Worm (Caenorhabditis elegans) whole organism, L4 larva: ENCODE results near the gene C11G6.2.
A peak's percentile ranks its signal among the peaks of the same experiment; 100 is the strongest.

Experiments used
- Y48G9A.11 ChIP-seq: fragments of 200-800 bp; sonication (Bioruptor generic); IDR thresholded peaks from 2 replicates; pipeline ENCODE4 v1.3.6; 2022; ENCODE audit warnings: missing genetic modification reagents, missing genetic modification characterization, missing compliant biosample characterization
- Y75B8A.6 ChIP-seq: fragments of 200-800 bp; sonication (Bioruptor generic); IDR thresholded peaks from 2 replicates; pipeline ENCODE4 v1.3.6; 2022; ENCODE audit warnings: missing genetic modification reagents, missing genetic modification characterization, missing compliant biosample characterization
- aha-1 ChIP-seq: fragments of 150-350 bp; peaks from one replicate; lab custom pipeline; 2014; ENCODE audit warnings: missing biosample characterization, missing genetic modification characterization
- attf-4 ChIP-seq: sonication (generic microtip); optimal IDR thresholded peaks from 3 replicates; lab custom pipeline; 2017; ENCODE audit warnings: missing biosample characterization, missing genetic modification characterization
- ceh-20 ChIP-seq: fragments of 200-800 bp; sonication (Bioruptor generic); IDR thresholded peaks from 2 replicates; pipeline ENCODE4 v1.3.6; 2022; ENCODE audit warnings: missing genetic modification reagents, missing genetic modification characterization, missing compliant biosample characterization
- ceh-32 ChIP-seq: sonication (generic microtip); optimal IDR thresholded peaks from 2 replicates; lab custom pipeline; 2016; ENCODE audit warnings: mild to moderate bottlenecking, missing genetic modification characterization, missing compliant biosample characterization; ENCODE audit not compliant: poor library complexity
- daf-16 ChIP-seq, 3 experiments: sonication (generic microtip); optimal IDR thresholded peaks; 2 replicates each; lab custom pipeline; 2016 to 2017; ENCODE audit warnings: missing genetic modification characterization in 3 of 3, missing genetic modification reagents in 3 of 3, mild to moderate bottlenecking in 2 of 3, missing compliant biosample characterization in 2 of 3, missing biosample characterization in 1 of 3, moderate library complexity in 1 of 3
- dmd-6 ChIP-seq: fragments of 200-800 bp; sonication (Bioruptor generic); IDR thresholded peaks from 2 replicates; pipeline ENCODE4 v1.3.6; 2022; ENCODE audit warnings: missing genetic modification reagents, missing genetic modification characterization, missing compliant biosample characterization
- dpl-1 ChIP-seq: fragments of 150-350 bp; optimal IDR thresholded peaks from 2 replicates; lab custom pipeline; 2014; ENCODE audit warnings: missing biosample characterization, missing genetic modification reagents, missing genetic modification characterization
- dve-1 ChIP-seq: sonication (generic microtip); optimal IDR thresholded peaks from 2 replicates; lab custom pipeline; 2017; ENCODE audit warnings: antibody characterized with exemption, mild to moderate bottlenecking, missing genetic modification characterization, missing compliant biosample characterization; ENCODE audit not compliant: insufficient read depth
- egl-27 ChIP-seq: sonication (generic microtip); optimal IDR thresholded peaks from 3 replicates; lab custom pipeline; 2017; ENCODE audit warnings: missing biosample characterization, missing genetic modification reagents, missing genetic modification characterization
- hlh-11 ChIP-seq: fragments of 200-800 bp; sonication (Bioruptor generic); optimal IDR thresholded peaks from 2 replicates; lab custom pipeline; 2018; ENCODE audit warnings: mild to moderate bottlenecking, missing genetic modification characterization, missing compliant biosample characterization
- hlh-30 ChIP-seq: sonication (generic microtip); optimal IDR thresholded peaks from 2 replicates; lab custom pipeline; 2017; ENCODE audit warnings: antibody characterized with exemption, mild to moderate bottlenecking, missing genetic modification characterization, missing compliant biosample characterization; ENCODE audit not compliant: insufficient read depth
- hmg-1.1 ChIP-seq: fragments of 200-800 bp; sonication (Bioruptor generic); IDR thresholded peaks from 2 replicates; pipeline ENCODE4 v1.3.6; 2022; ENCODE audit warnings: missing genetic modification reagents, missing genetic modification characterization, missing compliant biosample characterization
- lsy-2 ChIP-seq, 2 experiments: fragments of 150-350 bp in 1 of 2; sonication (generic microtip) in 1 of 2; optimal IDR thresholded peaks; 2 replicates each; lab custom pipeline; 2014 to 2017; ENCODE audit warnings: missing biosample characterization in 2 of 2, missing genetic modification characterization in 2 of 2
- mdl-1 ChIP-seq, 2 experiments: fragments of 150-350 bp in 1 of 2; sonication (generic microtip) in 1 of 2; optimal IDR thresholded peaks; 2 replicates each; lab custom pipeline; 2014 to 2017; ENCODE audit warnings: missing biosample characterization in 2 of 2, missing genetic modification characterization in 2 of 2
- mes-2 ChIP-seq: sonication (generic microtip); optimal IDR thresholded peaks from 2 replicates; lab custom pipeline; 2016; ENCODE audit warnings: missing genotype, mild to moderate bottlenecking, missing genetic modification characterization, missing compliant biosample characterization; ENCODE audit not compliant: poor library complexity, severe bottlenecking
- mxl-3 ChIP-seq: fragments of 200-800 bp; sonication (Bioruptor generic); optimal IDR thresholded peaks from 2 replicates; lab custom pipeline; 2018; ENCODE audit warnings: mild to moderate bottlenecking, missing genetic modification characterization, missing compliant biosample characterization
- nhr-11 ChIP-seq: fragments of 150-350 bp; optimal IDR thresholded peaks from 2 replicates; lab custom pipeline; 2014; ENCODE audit warnings: missing biosample characterization, missing genetic modification characterization
- nhr-111 ChIP-seq: fragments of 200-800 bp; sonication (Bioruptor generic); optimal IDR thresholded peaks from 2 replicates; lab custom pipeline; 2018; ENCODE audit warnings: mild to moderate bottlenecking, missing genetic modification characterization, missing compliant biosample characterization
- nhr-237 ChIP-seq: sonication (generic microtip); optimal IDR thresholded peaks from 2 replicates; lab custom pipeline; 2017; ENCODE audit warnings: missing biosample characterization, missing genetic modification characterization
- nhr-25 ChIP-seq: sonication (generic microtip); optimal IDR thresholded peaks from 2 replicates; lab custom pipeline; 2017; ENCODE audit warnings: missing genetic modification characterization, mild to moderate bottlenecking, missing compliant biosample characterization, antibody characterized with exemption, moderate library complexity, borderline replicate concordance; ENCODE audit not compliant: insufficient read depth
- nhr-28 ChIP-seq: fragments of 150-350 bp; optimal IDR thresholded peaks from 2 replicates; lab custom pipeline; 2014; ENCODE audit warnings: missing biosample characterization, missing genetic modification characterization
- nhr-41 ChIP-seq: fragments of 200-800 bp; sonication (Bioruptor generic); IDR thresholded peaks from 2 replicates; pipeline ENCODE4 v1.3.6; 2022; ENCODE audit warnings: missing genetic modification reagents, missing genetic modification characterization, missing compliant biosample characterization
- nhr-48 ChIP-seq: sonication (generic microtip); optimal IDR thresholded peaks from 2 replicates; lab custom pipeline; 2016; ENCODE audit warnings: mild to moderate bottlenecking, missing genetic modification characterization, missing compliant biosample characterization
- sdz-12 ChIP-seq: fragments of 200-800 bp; sonication (Bioruptor generic); optimal IDR thresholded peaks from 2 replicates; lab custom pipeline; 2018; ENCODE audit warnings: mild to moderate bottlenecking, missing genetic modification characterization, missing compliant biosample characterization
- snpc-4 ChIP-seq: fragments of 150-350 bp; optimal IDR thresholded peaks from 2 replicates; lab custom pipeline; 2014; ENCODE audit warnings: missing biosample characterization, missing genetic modification characterization
- tra-1 ChIP-seq: fragments of 200-800 bp; sonication (Bioruptor generic); IDR thresholded peaks from 2 replicates; pipeline ENCODE4 v1.3.6; 2022; ENCODE audit warnings: missing genetic modification reagents, missing genetic modification characterization, missing compliant biosample characterization
- unc-130 ChIP-seq: sonication (generic microtip); optimal IDR thresholded peaks from 2 replicates; lab custom pipeline; 2016; ENCODE audit warnings: missing genetic modification reagents, missing genetic modification characterization, missing compliant biosample characterization
- unc-62 ChIP-seq, 3 experiments: fragments of 150-350 bp in 1 of 3; sonication (generic microtip); optimal IDR thresholded peaks in 2 of 3; peaks in 1 of 3; 1 replicate in 1 of 3; 2 replicates in 2 of 3; lab custom pipeline; 2014 to 2017; ENCODE audit warnings: missing biosample characterization in 3 of 3, missing genetic modification characterization in 3 of 3, missing genetic modification reagents in 3 of 3, missing genotype in 1 of 3

C11G6.2 gene

DNA sequence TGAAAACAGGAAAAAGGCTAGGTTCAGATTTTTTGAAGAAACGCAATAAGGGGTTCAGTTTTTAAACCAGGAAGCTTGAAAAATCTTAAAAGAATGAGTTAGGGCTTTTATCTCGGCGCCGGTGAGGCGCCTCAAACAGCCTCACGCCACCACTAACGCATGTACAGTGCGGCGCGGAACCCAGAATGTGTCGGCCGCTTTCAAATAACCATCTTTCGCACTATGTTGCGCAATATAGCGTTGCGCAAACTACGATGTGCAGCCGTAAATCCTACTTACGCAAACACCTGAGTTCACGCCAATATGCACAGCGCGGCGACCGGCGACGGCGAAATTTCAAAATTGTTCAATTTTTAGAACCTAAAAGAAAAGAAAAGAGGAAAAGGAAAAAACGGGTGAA lies 38.8 kb upstream of the C11G6.2 start:
- TF ChIP-seq hlh-11 (tag; lab: Kevin White, UChicago) (no peak), nhr-111 (no peak), nhr-41 (GFP tag; lab: Robert Waterston, UW) (no peak), aha-1 (tag; lab: Kevin White, UChicago) (peak; percentile 12), Y48G9A.11 (GFP tag; lab: Robert Waterston, UW) (0 out of 2 replicates have a peak, but pooled peaks have one; percentile 19), ceh-20 (GFP tag; lab: Robert Waterston, UW) (no peak), snpc-4 (tag; lab: Kevin White, UChicago) (peak; percentile 33), nhr-11 (tag; lab: Kevin White, UChicago) (no peak)
- TF ChIP-seq, all 104 proteins: peak for 3

- TF ChIP-seq egl-27 (tag; lab: Kevin White, UChicago) (no peak), nhr-28 (peak; percentile 16), hlh-30 (tag; lab: Kevin White, UChicago) (peak; percentile 68), attf-4 (no peak), mdl-1 (tag; optimal IDR thresholded peaks at IDR 0.05; lab: Kevin White, UChicago) (peak in 1 of 2 experiments; percentile 69), lsy-2 (tag; optimal IDR thresholded peaks at IDR 0.05; lab: Kevin White, UChicago) (peak in 1 of 2 experiments; percentile 13), unc-130 (GFP tag; lab: Kevin White, UChicago) (no peak), nhr-48 (peak; percentile 15), hlh-11 (tag; lab: Kevin White, UChicago) (peak; percentile 40), nhr-25 (tag; lab: Kevin White, UChicago) (peak; percentile 64), mxl-3 (GFP tag; lab: Kevin White, UChicago) (peak; percentile 93), daf-16 (GFP tag; optimal IDR thresholded peaks at IDR 0.05; lab: Kevin White, UChicago) (no peak), daf-16 (tag; optimal IDR thresholded peaks at IDR 0.05; lab: Kevin White, UChicago) (peak; percentile 23), dve-1 (tag; lab: Kevin White, UChicago) (peak; percentile 28), dmd-6 (peak; percentile 80), tra-1 (0 out of 2 replicates have a peak, but pooled peaks have one; percentile 38), mes-2 (tag; lab: Kevin White, UChicago) (no peak)
These were observed 37.9 kb upstream of the C11G6.2 start for ce11 chrX:16290536-16290935.

- TF ChIP-seq nhr-41 (GFP tag; lab: Robert Waterston, UW) (no peak), Y75B8A.6 (GFP tag; lab: Robert Waterston, UW) (no peak), dpl-1 (GFP tag; lab: Kevin White, UChicago) (no peak), unc-62 (GFP tag; optimal IDR thresholded peaks at IDR 0.05 in 1 of 2; lab: Kevin White, UChicago) (peak in 1 of 2 experiments; percentile 14), unc-62 (tag; optimal IDR thresholded peaks at IDR 0.05; lab: Kevin White, UChicago) (no peak), aha-1 (tag; lab: Kevin White, UChicago) (peak; percentile 82), ceh-32 (tag; lab: Kevin White, UChicago) (no peak), hlh-30 (tag; lab: Kevin White, UChicago) (no peak)
These were observed 35.5 kb upstream of the C11G6.2 start, which contains the start of gene F52E10.4 for ce11 chrX:16292933-16293332. TSS of gene F52E10.4 (minus strand) at chrX:16293033.

- TF ChIP-seq nhr-28 (peak; percentile 8), hlh-30 (tag; lab: Kevin White, UChicago) (peak; percentile 24), nhr-237 (no peak), hlh-11 (tag; lab: Kevin White, UChicago) (peak; percentile 41), hmg-1.1 (GFP tag; lab: Robert Waterston, UW) (peak; percentile 36; the same call in 1 of the 2 replicates), mxl-3 (GFP tag; lab: Kevin White, UChicago) (peak; percentile 17), dmd-6 (peak; percentile 36; the same call in 1 of the 2 replicates), sdz-12 (GFP tag; lab: Kevin White, UChicago) (no peak), dve-1 (tag; lab: Kevin White, UChicago) (peak; percentile 38), mes-2 (tag; lab: Kevin White, UChicago) (peak; percentile 43)
These were observed 31.3 kb upstream of the C11G6.2 start for ce11 chrX:16297123-16297522.
